Fruit fly (Drosophila melanogaster): ENCODE data around the gene GstO1.

Gene GstO1

dm6 chr3L:8506975-8507441 lies 17.7 kb downstream of the GstO1 start, which contains the start of gene CG43163 (continued):
- TF ChIP-seq p53 (GFP tag; optimal IDR thresholded peaks at IDR 0.05) (no peak), CG31224 (GFP tag; IDR thresholded peaks at IDR 0.05) (no peak), CG14860 (GFP tag; IDR thresholded peaks at IDR 0.05; ENCODE audit: partially characterized antibody) (no peak), CG11085 (GFP tag; IDR thresholded peaks at IDR 0.05) (peak; percentile 37; the same call in 1 of the 2 replicates), Taf1 (GFP tag; IDR thresholded peaks at IDR 0.05) (peak; percentile 29; the same call in 1 of the 2 replicates), Asciz (GFP tag; optimal IDR thresholded peaks at IDR 0.05) (peak; percentile 11), CrebB (tag; optimal IDR thresholded peaks at IDR 0.05) (peak; percentile 47), CG10654 (GFP tag; optimal IDR thresholded peaks at IDR 0.05) (no peak), Nf-YC (tag; optimal IDR thresholded peaks at IDR 0.05) (peak; percentile 38), knrl (GFP tag; IDR thresholded peaks at IDR 0.05; ENCODE audit: partially characterized antibody) (peak; percentile 41; the same call in 1 of the 3 replicates), croc (GFP tag; conservative IDR thresholded peaks at IDR 0.05) (no peak), unpg (GFP tag; optimal IDR thresholded peaks at IDR 0.05) (peak; percentile 84), Gsc (GFP tag; IDR thresholded peaks at IDR 0.05) (no peak), CG6689 (GFP tag; IDR thresholded peaks at IDR 0.05) (peak; percentile 57; the same call in 1 of the 2 replicates), Lim3 (GFP tag; IDR thresholded peaks at IDR 0.05) (no peak), Ptx1 (GFP tag; IDR thresholded peaks at IDR 0.05) (peak; percentile 55), CG9437 (GFP tag; optimal IDR thresholded peaks at IDR 0.05) (peak; percentile 37), sob (GFP tag; IDR thresholded peaks at IDR 0.05) (peak; percentile 77), CG30020 (tag; optimal IDR thresholded peaks at IDR 0.05) (peak; percentile 17), bab2 (GFP tag; optimal IDR thresholded peaks at IDR 0.05) (peak; percentile 22), CG31388 (GFP tag; optimal IDR thresholded peaks at IDR 0.05) (no peak), CG34422 (GFP tag; IDR thresholded peaks at IDR 0.05) (peak; percentile 78), pum (GFP tag; optimal IDR thresholded peaks at IDR 0.05) (peak; percentile 24), CG13123 (GFP tag; optimal IDR thresholded peaks at IDR 0.05) (peak; percentile 34), Jarid2 (GFP tag; optimal IDR thresholded peaks at IDR 0.05) (peak; percentile 77), salm (tag; optimal IDR thresholded peaks at IDR 0.05) (peak; percentile 47), CG33557 (GFP tag; optimal IDR thresholded peaks at IDR 0.05) (no peak), CG12155 (GFP tag; optimal IDR thresholded peaks at IDR 0.05) (peak; percentile 64), CG1647 (GFP tag; optimal IDR thresholded peaks at IDR 0.05) (no peak), CG18619 (GFP tag; optimal IDR thresholded peaks at IDR 0.05) (peak; percentile 26), CG13287 (GFP tag; IDR thresholded peaks at IDR 0.05; ENCODE audit: partially characterized antibody) (peak; percentile 41; the same call in 1 of the 2 replicates), B-H2 (GFP tag; optimal IDR thresholded peaks at IDR 0.05) (peak; percentile 7), CG17385 (GFP tag; optimal IDR thresholded peaks at IDR 0.05) (peak; percentile 67), Adf1 (GFP tag; IDR thresholded peaks at IDR 0.05) (peak; percentile 29; the same call in 1 of the 2 replicates), hth (optimal IDR thresholded peaks at IDR 0.05) (no peak), CG18599 (GFP tag; optimal IDR thresholded peaks at IDR 0.05) (peak; percentile 54), CG3838 (GFP tag; optimal IDR thresholded peaks at IDR 0.05) (peak; percentile 61), ewg (GFP tag; optimal IDR thresholded peaks at IDR 0.05) (peak; percentile 13), CG18011 (GFP tag; optimal IDR thresholded peaks at IDR 0.05) (peak; percentile 56), NK7.1 (GFP tag; optimal IDR thresholded peaks at IDR 0.05) (no peak), E2f1 (GFP tag; IDR thresholded peaks at IDR 0.05) (peak; percentile 65), pan (optimal IDR thresholded peaks at IDR 0.05) (no peak), pan (GFP tag; optimal IDR thresholded peaks at IDR 0.05 in 1 of 2, IDR thresholded peaks at IDR 0.05 in 1 of 2) (peak in 1 of 2 experiments; percentile 71), HLH3B (GFP tag; IDR thresholded peaks at IDR 0.05) (peak; percentile 53; the same call in 1 of the 2 replicates), usp (GFP tag; optimal IDR thresholded peaks at IDR 0.05) (no peak), oc (tag; optimal IDR thresholded peaks at IDR 0.05) (peak; percentile 73), Sry-β (GFP tag; optimal IDR thresholded peaks at IDR 0.05) (no peak), repo (GFP tag; optimal IDR thresholded peaks at IDR 0.05) (peak; percentile 18), CG5245 (GFP tag; optimal IDR thresholded peaks at IDR 0.05) (peak; percentile 48), ssp (GFP tag; IDR thresholded peaks at IDR 0.05) (0 out of 2 replicates have a peak, but pooled peaks have one; percentile 35), twi (tag; optimal IDR thresholded peaks at IDR 0.05) (no peak)

Data from whole organism, embryonic.